Fruit fly (Drosophila melanogaster): ENCODE measurements around the gene Tektin-C.
A peak's percentile ranks its signal among the peaks of the same experiment; 100 is the strongest.

dm6 chr3L:5834245-5834644 is 37.9 kb upstream of the Tektin-C start:
- TF ChIP-seq Pif1B (GFP tag; optimal IDR thresholded peaks at IDR 0.05): peak; percentile 85
- TF ChIP-seq CG32121 (GFP tag; IDR thresholded peaks at IDR 0.05): peak; percentile 96
- TF ChIP-seq CG15710 (tag; optimal IDR thresholded peaks at IDR 0.05): peak; percentile 73
- TF ChIP-seq CG4496 (GFP tag; IDR thresholded peaks at IDR 0.05): peak; percentile 98
